Worm (Caenorhabditis elegans): ENCODE measurements around the gene R10E4.6.

Gene R10E4.6

ce11 chrIII:4335614-4336013 lies 42.4 kb downstream of the R10E4.6 start (continued):
- TF ChIP-seq isw-1 (GFP tag; IDR thresholded peaks at IDR 0.05), result peak; percentile 39; the same call in 1 of the 2 replicates
- no peak for TF ChIP-seq nhr-12 (tag; optimal IDR thresholded peaks at IDR 0.05)
- peak in 1 of 2 experiments; percentile 25 for TF ChIP-seq ztf-11 (tag; optimal IDR thresholded peaks at IDR 0.05)

DNA sequence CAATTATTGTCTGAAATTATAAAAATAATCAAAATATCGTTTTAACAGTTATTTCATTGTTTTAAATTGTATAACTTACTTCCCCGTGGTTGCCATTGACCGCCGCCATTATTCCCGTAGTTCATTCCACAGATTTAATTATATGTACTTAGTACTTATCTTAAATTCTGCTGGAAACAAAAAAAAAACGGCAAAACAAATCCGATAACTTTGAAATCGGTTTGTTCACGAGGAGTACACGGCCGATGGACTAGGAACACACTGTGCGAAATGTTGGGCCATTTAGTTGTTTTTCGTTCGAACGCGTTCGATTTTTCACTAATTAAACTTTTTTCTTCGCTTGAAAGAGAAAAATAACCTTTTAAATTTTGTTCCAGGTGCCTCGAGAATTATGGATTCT lies 49.9 kb downstream of the R10E4.6 start, which contains the start of the genes B0285.3 and lcmt-1:
TSS of gene B0285.3 (minus strand) at position 267 of the 400 bp plus-strand sequence.
TSS of gene lcmt-1 (plus strand) at position 377 of the 400 bp plus-strand sequence.
- TF ChIP-seq jun-1 (tag; optimal IDR thresholded peaks at IDR 0.05), result no peak
- peak; percentile 58 for TF ChIP-seq nhr-20 (tag; optimal IDR thresholded peaks at IDR 0.05)
- peak; percentile 75 for TF ChIP-seq fkh-4 (tag; optimal IDR thresholded peaks at IDR 0.05; ENCODE audit: borderline replicate concordance)
- no peak for TF ChIP-seq vab-15 (tag; optimal IDR thresholded peaks at IDR 0.05)
- no peak for TF ChIP-seq mdl-1 (tag; optimal IDR thresholded peaks at IDR 0.05)
- no peak for TF ChIP-seq mef-2 (tag; optimal IDR thresholded peaks at IDR 0.05)
- TF ChIP-seq nhr-76 (tag; optimal IDR thresholded peaks at IDR 0.05), result no peak
- peak; percentile 49 for TF ChIP-seq nhr-19 (GFP tag; conservative IDR thresholded peaks at IDR 0.05)
- TF ChIP-seq snu-23 (GFP tag; optimal IDR thresholded peaks at IDR 0.05), result peak; percentile 68
- TF ChIP-seq aly-2 (tag; optimal IDR thresholded peaks at IDR 0.05), result no peak
- TF ChIP-seq skn-1 (tag; optimal IDR thresholded peaks at IDR 0.05), result peak; percentile 33
- peak; percentile 75 for TF ChIP-seq nhr-47 (tag; optimal IDR thresholded peaks at IDR 0.05)
- TF ChIP-seq lin-35 (GFP tag; optimal IDR thresholded peaks at IDR 0.05), result peak; percentile 31 to 50
- no peak for TF ChIP-seq unc-30 (tag; optimal IDR thresholded peaks at IDR 0.05)
- TF ChIP-seq isw-1 (GFP tag; IDR thresholded peaks at IDR 0.05), result peak; percentile 5; the same call in 1 of the 2 replicates
- no peak for TF ChIP-seq nhr-11 (tag; optimal IDR thresholded peaks at IDR 0.05)
- TF ChIP-seq nhr-84 (tag; optimal IDR thresholded peaks at IDR 0.05), result no peak
- no peak for TF ChIP-seq fos-1 (tag; optimal IDR thresholded peaks at IDR 0.05)
- peak; percentile 3 for TF ChIP-seq lin-15B (tag; optimal IDR thresholded peaks at IDR 0.05)
- peak; percentile 24 for TF ChIP-seq F16B12.6 (tag; optimal IDR thresholded peaks at IDR 0.05)
- peak; percentile 87 for TF ChIP-seq lin-14 (GFP tag; optimal IDR thresholded peaks at IDR 0.05)
- TF ChIP-seq ztf-4 (tag; optimal IDR thresholded peaks at IDR 0.05), result no peak
- no peak for TF ChIP-seq nhr-12 (tag; optimal IDR thresholded peaks at IDR 0.05)
- TF ChIP-seq sox-4 (tag; optimal IDR thresholded peaks at IDR 0.05), result peak; percentile 58
- TF ChIP-seq egl-13 (tag; optimal IDR thresholded peaks at IDR 0.05), result peak; percentile 41
- peak; percentile 33; the same call in 1 of the 2 replicates for TF ChIP-seq mab-9 (GFP tag; IDR thresholded peaks at IDR 0.05)
- no peak for TF ChIP-seq sptf-1 (tag; optimal IDR thresholded peaks at IDR 0.05)
- peak; percentile 12 for TF ChIP-seq pax-3 (tag; optimal IDR thresholded peaks at IDR 0.05)
- no peak for TF ChIP-seq lin-39 (tag; optimal IDR thresholded peaks at IDR 0.05)
- no peak for TF ChIP-seq aha-1 (tag; optimal IDR thresholded peaks at IDR 0.05)
- no peak for TF ChIP-seq ceh-88 (GFP tag; IDR thresholded peaks at IDR 0.05)
- TF ChIP-seq pag-3 (tag; optimal IDR thresholded peaks at IDR 0.05; ENCODE audit: borderline replicate concordance, insufficient read depth), result no peak
- no peak for TF ChIP-seq nhr-28 (tag; optimal IDR thresholded peaks at IDR 0.05)
- TF ChIP-seq unc-62 (GFP tag; optimal IDR thresholded peaks at IDR 0.05), result no peak
- no peak for TF ChIP-seq ces-1 (GFP tag; optimal IDR thresholded peaks at IDR 0.05)
- peak; percentile 67 for TF ChIP-seq xbp-1 (tag; optimal IDR thresholded peaks at IDR 0.05)
- TF ChIP-seq C16A3.4 (tag; optimal IDR thresholded peaks at IDR 0.05), result no peak
- no peak for TF ChIP-seq egl-27 (tag; optimal IDR thresholded peaks at IDR 0.05)
- TF ChIP-seq fkh-10 (GFP tag; optimal IDR thresholded peaks at IDR 0.05), result no peak
- TF ChIP-seq hlh-17 (GFP tag; optimal IDR thresholded peaks at IDR 0.05; ENCODE audit: borderline replicate concordance), result no peak
- no peak for TF ChIP-seq efl-3 (GFP tag; optimal IDR thresholded peaks at IDR 0.05)
- peak; percentile 42 for TF ChIP-seq hlh-4 (tag; optimal IDR thresholded peaks at IDR 0.05)
- no peak for TF ChIP-seq ets-5 (GFP tag; IDR thresholded peaks at IDR 0.05)
- no peak for TF ChIP-seq nhr-237 (tag; optimal IDR thresholded peaks at IDR 0.05)
- peak; percentile 51 for TF ChIP-seq C04F5.9 (tag; optimal IDR thresholded peaks at IDR 0.05)
- no peak for TF ChIP-seq lin-13 (GFP tag; optimal IDR thresholded peaks at IDR 0.05)
- peak; percentile 31 for TF ChIP-seq blmp-1 (tag; optimal IDR thresholded peaks at IDR 0.05)
- peak in 2 of 3 experiments; percentile 8 to 26 for TF ChIP-seq ceh-82 (tag; optimal IDR thresholded peaks at IDR 0.05)
- no peak for TF ChIP-seq zip-4 (GFP tag; optimal IDR thresholded peaks at IDR 0.05)
- peak; percentile 79 for TF ChIP-seq irx-1 (tag; optimal IDR thresholded peaks at IDR 0.05)
